Fruit fly (Drosophila melanogaster) whole organism, wandering third instar larva: Measurements from ENCODE around the gene net.

Experiments used
- Hr78 ChIP-seq: fragments of >200 bp; optimal IDR thresholded peaks from 2 replicates; lab custom pipeline; 2017; ENCODE audit warnings: missing biosample characterization, missing genetic modification characterization
- OdsH ChIP-seq: fragments of 200-800 bp; sonication (Bioruptor generic); optimal IDR thresholded peaks from 2 replicates; lab custom pipeline; 2016; ENCODE audit warnings: missing biosample characterization, mild to moderate bottlenecking, missing genetic modification characterization

- TF ChIP-seq OdsH (GFP tag; lab: Kevin White, UChicago) (peak; percentile 33), Hr78 (GFP tag; lab: Kevin White, UChicago) (no peak)
Measured at dm6 chr2L:72752-73435, 14.3 kb downstream of the net start.
